Worm (Caenorhabditis elegans): Measurements from ENCODE around the gene sma-2.

The sma-2 gene

DNA sequence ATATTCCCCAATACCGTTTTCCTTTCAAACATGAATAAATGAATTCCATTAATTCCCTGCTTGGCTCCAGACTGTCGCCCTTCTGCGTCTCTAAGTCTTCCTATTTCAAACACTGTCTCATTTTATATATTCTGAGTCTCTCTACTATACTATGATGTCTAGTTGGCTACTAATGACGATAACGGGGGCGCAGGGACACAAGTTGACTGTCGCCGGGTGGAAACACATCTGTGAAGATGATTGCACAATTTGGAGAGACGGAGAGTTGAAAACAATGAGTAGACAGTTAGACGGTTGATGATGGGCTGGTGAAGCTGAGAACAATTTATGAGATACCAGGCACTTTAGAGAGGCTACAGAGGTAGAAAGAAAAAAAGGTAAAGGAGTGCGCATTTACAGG is at the start of gene sma-2:
Gene sma-2, plus strand, starts transcription at position 194 of the 400 bp plus-strand sequence.
- TF ChIP-seq B0310.2 (tag; optimal IDR thresholded peaks at IDR 0.05): no peak
- TF ChIP-seq ceh-36 (tag; optimal IDR thresholded peaks at IDR 0.05): no peak
- TF ChIP-seq hmg-4 (GFP tag; optimal IDR thresholded peaks at IDR 0.05): no peak
- TF ChIP-seq ama-1 (optimal IDR thresholded peaks at IDR 0.05): no peak
- TF ChIP-seq scrt-1 (GFP tag; IDR thresholded peaks at IDR 0.05): no peak
- no peak for TF ChIP-seq ceh-13 (GFP tag; optimal IDR thresholded peaks at IDR 0.05)
- no peak for TF ChIP-seq hmbx-1 (tag; optimal IDR thresholded peaks at IDR 0.05)
- TF ChIP-seq sea-1 (GFP tag; conservative IDR thresholded peaks at IDR 0.05): no peak
- no peak for TF ChIP-seq F13C5.2 (tag; optimal IDR thresholded peaks at IDR 0.05)
- TF ChIP-seq pes-1 (GFP tag; IDR thresholded peaks at IDR 0.05): no peak
- no peak for TF ChIP-seq ets-7 (tag; optimal IDR thresholded peaks at IDR 0.05)
- TF ChIP-seq aly-1 (tag; optimal IDR thresholded peaks at IDR 0.05): no peak
- no peak for TF ChIP-seq hnd-1 (tag; optimal IDR thresholded peaks at IDR 0.05)
- TF ChIP-seq tbx-11 (GFP tag; IDR thresholded peaks at IDR 0.05): no peak

DNA sequence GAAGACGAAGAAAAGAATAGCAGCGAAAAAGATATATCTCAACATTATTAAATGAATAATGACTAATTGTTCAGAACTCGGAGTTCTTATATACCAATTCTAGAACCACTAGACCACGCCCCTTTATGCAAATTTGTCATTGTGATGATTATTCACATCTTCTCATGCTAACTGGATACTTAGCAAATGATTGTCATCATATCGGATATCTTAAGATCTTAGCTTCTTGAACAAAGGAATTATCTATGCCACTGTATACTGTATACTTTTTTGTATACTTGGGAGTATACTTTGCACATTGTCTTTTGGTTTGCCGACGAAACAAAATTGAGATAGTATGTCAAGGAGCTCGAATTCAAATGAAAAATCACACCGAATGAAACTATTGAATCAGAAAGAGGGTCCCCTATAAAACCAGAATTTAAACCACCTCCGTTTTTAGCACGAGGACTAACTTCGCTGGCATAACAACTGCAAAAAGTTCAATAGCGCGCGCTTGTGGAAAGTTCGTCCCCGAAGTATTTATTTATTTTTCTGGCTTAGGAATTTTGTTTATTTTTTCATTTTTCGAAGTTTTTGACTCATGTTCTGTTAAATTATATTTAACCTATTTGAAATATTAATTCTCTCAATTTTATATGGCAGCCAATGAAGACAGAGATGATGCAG is 49.1 kb upstream of the sma-2 start, which contains the start of the genes sdz-1 and vps-33.1:
Gene sdz-1, minus strand, starts transcription at position 51 of the 669 bp plus-strand sequence.
Gene vps-33.1, plus strand, starts transcription at position 639 of the 669 bp plus-strand sequence.
- TF ChIP-seq ceh-13 (GFP tag; optimal IDR thresholded peaks at IDR 0.05) (no peak), tra-4 (tag; optimal IDR thresholded peaks at IDR 0.05) (no peak), tbx-37 (GFP tag; conservative IDR thresholded peaks at IDR 0.05) (peak; percentile 49), pes-1 (GFP tag; IDR thresholded peaks at IDR 0.05) (no peak), F13C5.2 (tag; optimal IDR thresholded peaks at IDR 0.05) (no peak), aly-1 (tag; optimal IDR thresholded peaks at IDR 0.05) (no peak), ets-7 (tag; optimal IDR thresholded peaks at IDR 0.05) (no peak)

DNA sequence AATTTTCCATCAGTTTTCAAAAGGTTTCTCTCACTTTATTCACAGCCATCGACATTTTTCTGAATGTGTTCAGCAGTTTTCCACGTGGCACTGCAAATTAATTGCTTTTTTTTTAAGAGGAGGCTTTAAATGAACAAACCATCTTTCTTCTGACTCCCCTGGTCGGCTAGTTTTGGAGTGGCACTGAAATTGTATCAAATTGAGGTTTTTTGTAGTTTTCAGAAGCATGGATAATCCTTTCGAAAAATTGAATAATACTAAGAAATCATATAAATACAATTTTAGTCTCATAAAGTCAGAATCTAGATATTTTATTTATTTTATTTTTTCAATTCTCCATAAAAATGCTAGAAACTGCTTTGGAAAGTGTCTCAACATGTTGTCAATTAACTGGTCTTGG is 44.7 kb upstream of the sma-2 start, which contains the start of gene B0303.16:
Gene B0303.16, plus strand, starts transcription at position 301 of the 400 bp plus-strand sequence.
- TF ChIP-seq hmg-4 (GFP tag; optimal IDR thresholded peaks at IDR 0.05): no peak
- TF ChIP-seq ceh-36 (tag; optimal IDR thresholded peaks at IDR 0.05): no peak
- TF ChIP-seq hmbx-1 (tag; optimal IDR thresholded peaks at IDR 0.05): no peak
- TF ChIP-seq tra-4 (tag; optimal IDR thresholded peaks at IDR 0.05): no peak
- TF ChIP-seq pes-1 (GFP tag; IDR thresholded peaks at IDR 0.05): no peak
- TF ChIP-seq flt-1 (GFP tag; IDR thresholded peaks at IDR 0.05): no peak
- no peak for TF ChIP-seq ets-7 (tag; optimal IDR thresholded peaks at IDR 0.05)
- TF ChIP-seq aly-1 (tag; optimal IDR thresholded peaks at IDR 0.05): no peak
- TF ChIP-seq sea-1 (GFP tag; conservative IDR thresholded peaks at IDR 0.05): no peak

DNA sequence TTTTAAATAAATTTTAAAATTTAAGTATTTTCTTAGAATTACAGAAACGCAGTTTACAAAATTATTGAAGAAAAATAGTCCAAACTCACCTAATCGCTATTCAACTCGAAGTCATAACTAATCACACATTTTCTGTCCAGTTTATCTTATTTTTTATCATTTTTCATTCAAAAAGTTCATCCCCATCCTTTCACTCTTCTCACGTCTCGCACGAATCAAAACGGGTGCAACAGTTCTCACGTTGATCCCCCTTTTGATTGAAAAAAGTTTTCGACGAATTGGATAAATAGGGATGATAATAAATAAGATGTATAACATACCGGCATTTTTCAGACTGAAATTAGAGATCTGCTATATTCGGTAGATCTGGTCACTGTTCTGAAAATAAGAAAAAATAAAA is 39.7 kb upstream of the sma-2 start:
- TF ChIP-seq ets-7 (tag; optimal IDR thresholded peaks at IDR 0.05) (no peak), ceh-13 (GFP tag; optimal IDR thresholded peaks at IDR 0.05) (no peak), F13C5.2 (tag; optimal IDR thresholded peaks at IDR 0.05) (no peak)

DNA sequence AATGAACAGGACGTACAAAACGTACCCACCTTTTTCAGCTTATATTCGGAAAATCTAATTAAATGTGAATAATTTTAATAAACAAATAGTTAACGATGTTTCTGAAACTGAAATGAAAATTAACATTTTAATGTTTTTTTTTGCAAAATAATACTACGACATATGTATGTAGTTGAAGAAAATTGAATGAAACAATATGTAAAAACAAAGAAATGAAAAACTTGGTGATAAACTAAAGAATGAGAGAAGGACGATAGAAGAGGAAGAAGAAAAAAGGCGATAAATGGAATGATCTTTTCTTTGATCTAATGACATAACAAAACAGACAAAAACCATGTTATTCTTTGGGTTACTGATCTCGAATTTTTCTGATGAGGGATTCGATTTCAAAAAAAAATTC is 39.2 kb upstream of the sma-2 start, which contains the start of gene B0303.11:
Gene B0303.11, minus strand, starts transcription at position 101 of the 400 bp plus-strand sequence.
- TF ChIP-seq hnd-1 (tag; optimal IDR thresholded peaks at IDR 0.05) (no peak), ceh-13 (GFP tag; optimal IDR thresholded peaks at IDR 0.05) (no peak)

DNA sequence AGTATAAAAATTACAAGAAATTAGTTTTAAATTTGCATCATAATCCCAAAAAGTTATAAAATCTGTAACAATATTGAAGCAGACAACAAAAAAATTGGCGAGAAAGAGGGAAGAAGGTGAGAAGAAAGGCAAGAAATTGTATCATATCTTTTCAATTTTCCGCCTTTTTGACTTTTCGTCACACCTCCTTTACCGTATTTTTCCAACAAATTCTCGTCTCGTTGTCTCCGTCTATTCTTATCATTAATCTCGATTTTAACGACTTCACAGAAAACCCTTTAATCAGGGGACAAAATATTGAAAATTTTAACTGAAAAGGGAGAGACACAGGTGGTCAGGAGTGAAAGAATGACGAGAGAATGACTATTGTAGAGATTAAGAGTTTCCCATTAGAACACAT is 36.5 kb upstream of the sma-2 start:
- TF ChIP-seq ceh-13 (GFP tag; optimal IDR thresholded peaks at IDR 0.05) (no peak), flt-1 (GFP tag; IDR thresholded peaks at IDR 0.05) (no peak), sea-1 (GFP tag; conservative IDR thresholded peaks at IDR 0.05) (no peak), ets-7 (tag; optimal IDR thresholded peaks at IDR 0.05) (no peak), ama-1 (optimal IDR thresholded peaks at IDR 0.05) (no peak), tbx-37 (GFP tag; conservative IDR thresholded peaks at IDR 0.05) (no peak)

DNA sequence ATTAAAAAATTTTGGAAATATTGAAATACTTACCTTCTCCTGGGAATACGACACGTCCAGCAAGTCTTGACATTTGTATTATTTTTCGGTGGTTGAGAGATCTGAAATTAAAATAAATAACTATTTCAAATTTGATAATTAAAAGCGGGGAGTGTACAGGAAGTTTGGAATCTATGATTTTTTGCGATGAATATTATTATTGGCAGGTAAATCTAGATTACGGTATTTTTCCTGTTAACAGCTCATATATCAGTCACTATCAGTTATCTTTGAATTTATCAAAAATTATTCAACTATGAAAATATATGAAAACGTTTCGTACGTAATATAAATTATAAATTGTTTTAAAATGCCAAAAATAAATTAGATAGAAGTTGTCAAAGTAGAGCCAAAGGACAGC is 33.4 kb upstream of the sma-2 start, which contains the start of gene B0303.14:
Gene B0303.14, minus strand, starts transcription at position 101 of the 400 bp plus-strand sequence.
- no peak for TF ChIP-seq aly-1 (tag; optimal IDR thresholded peaks at IDR 0.05)
- TF ChIP-seq tra-4 (tag; optimal IDR thresholded peaks at IDR 0.05): no peak
- TF ChIP-seq flt-1 (GFP tag; IDR thresholded peaks at IDR 0.05): no peak
- no peak for TF ChIP-seq B0310.2 (tag; optimal IDR thresholded peaks at IDR 0.05)
- no peak for TF ChIP-seq ama-1 (optimal IDR thresholded peaks at IDR 0.05)
- no peak for TF ChIP-seq F13C5.2 (tag; optimal IDR thresholded peaks at IDR 0.05)
- TF ChIP-seq tbx-11 (GFP tag; IDR thresholded peaks at IDR 0.05): no peak
- no peak for TF ChIP-seq hnd-1 (tag; optimal IDR thresholded peaks at IDR 0.05)
- TF ChIP-seq pes-1 (GFP tag; IDR thresholded peaks at IDR 0.05): no peak
- TF ChIP-seq sea-1 (GFP tag; conservative IDR thresholded peaks at IDR 0.05): no peak
- TF ChIP-seq ceh-36 (tag; optimal IDR thresholded peaks at IDR 0.05): no peak

DNA sequence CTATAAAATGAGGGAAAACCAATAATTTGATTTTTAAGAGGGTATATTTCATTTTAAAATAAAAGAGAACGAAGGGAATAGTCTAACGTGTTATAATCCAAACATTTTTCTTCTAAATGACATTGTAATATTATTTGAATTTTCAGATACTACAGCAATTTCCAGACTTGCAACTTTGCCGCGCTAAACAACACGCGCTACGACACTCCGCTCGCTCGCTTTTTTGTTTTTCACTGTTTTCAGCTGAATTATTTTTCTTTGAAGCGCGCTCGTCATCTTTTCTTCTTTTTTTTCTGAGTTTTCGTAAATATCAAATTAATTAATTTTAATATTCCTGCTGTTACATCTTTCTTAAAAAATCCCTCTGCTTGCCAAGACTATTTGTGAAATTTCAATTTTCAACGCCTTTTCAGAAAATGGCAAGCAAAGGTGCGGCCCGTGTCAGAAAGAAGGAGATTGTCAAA is 32.2 kb upstream of the sma-2 start, which contains the start of gene mrpl-11:
Gene mrpl-11, plus strand, starts transcription at position 414 of the 464 bp plus-strand sequence.
- no peak for TF ChIP-seq ets-7 (tag; optimal IDR thresholded peaks at IDR 0.05)
- TF ChIP-seq flt-1 (GFP tag; IDR thresholded peaks at IDR 0.05): no peak
- no peak for TF ChIP-seq ama-1 (optimal IDR thresholded peaks at IDR 0.05)
- TF ChIP-seq tra-4 (tag; optimal IDR thresholded peaks at IDR 0.05): no peak
- TF ChIP-seq F13C5.2 (tag; optimal IDR thresholded peaks at IDR 0.05): no peak
- TF ChIP-seq ceh-13 (GFP tag; optimal IDR thresholded peaks at IDR 0.05): no peak
- no peak for TF ChIP-seq B0310.2 (tag; optimal IDR thresholded peaks at IDR 0.05)
- TF ChIP-seq pes-1 (GFP tag; IDR thresholded peaks at IDR 0.05): no peak
- no peak for TF ChIP-seq hmg-4 (GFP tag; optimal IDR thresholded peaks at IDR 0.05)
- no peak for TF ChIP-seq tbx-11 (GFP tag; IDR thresholded peaks at IDR 0.05)
- no peak for TF ChIP-seq hmbx-1 (tag; optimal IDR thresholded peaks at IDR 0.05)
